Worm (Caenorhabditis elegans) whole organism, L4 larva: Measurements from ENCODE around the gene ham-2.

Experiments used
- F10B5.3 ChIP-seq: sonication (generic microtip); optimal IDR thresholded peaks from 2 replicates; lab custom pipeline; 2016; ENCODE audit warnings: mild to moderate bottlenecking, missing genetic modification characterization, missing compliant biosample characterization
- T26A8.4 ChIP-seq: fragments of 200-800 bp; sonication (Bioruptor generic); IDR thresholded peaks from 2 replicates; pipeline ENCODE4 v1.3.6; 2022; ENCODE audit warnings: missing genetic modification characterization, missing compliant biosample characterization
- Y48G9A.11 ChIP-seq: fragments of 200-800 bp; sonication (Bioruptor generic); IDR thresholded peaks from 2 replicates; pipeline ENCODE4 v1.3.6; 2022; ENCODE audit warnings: missing genetic modification reagents, missing genetic modification characterization, missing compliant biosample characterization
- Y75B8A.6 ChIP-seq: fragments of 200-800 bp; sonication (Bioruptor generic); IDR thresholded peaks from 2 replicates; pipeline ENCODE4 v1.3.6; 2022; ENCODE audit warnings: missing genetic modification reagents, missing genetic modification characterization, missing compliant biosample characterization
- ZK337.2 ChIP-seq: fragments of 200-800 bp; sonication (Bioruptor generic); IDR thresholded peaks from 2 replicates; pipeline ENCODE4 v1.3.6; 2022; ENCODE audit warnings: missing genetic modification reagents, missing genetic modification characterization, missing compliant biosample characterization
- aha-1 ChIP-seq: fragments of 150-350 bp; peaks from one replicate; lab custom pipeline; 2014; ENCODE audit warnings: missing biosample characterization, missing genetic modification characterization
- ceh-20 ChIP-seq: fragments of 200-800 bp; sonication (Bioruptor generic); IDR thresholded peaks from 2 replicates; pipeline ENCODE4 v1.3.6; 2022; ENCODE audit warnings: missing genetic modification reagents, missing genetic modification characterization, missing compliant biosample characterization
- ceh-32 ChIP-seq: sonication (generic microtip); optimal IDR thresholded peaks from 2 replicates; lab custom pipeline; 2016; ENCODE audit warnings: mild to moderate bottlenecking, missing genetic modification characterization, missing compliant biosample characterization; ENCODE audit not compliant: poor library complexity
- cey-2 ChIP-seq: sonication (generic microtip); optimal IDR thresholded peaks from 3 replicates; lab custom pipeline; 2017; ENCODE audit warnings: missing genetic modification characterization, mild to moderate bottlenecking, missing compliant biosample characterization, antibody characterized with exemption, borderline replicate concordance; ENCODE audit not compliant: insufficient read depth
- daf-16 ChIP-seq, 3 experiments: sonication (generic microtip); optimal IDR thresholded peaks; 2 replicates each; lab custom pipeline; 2016 to 2017; ENCODE audit warnings: missing genetic modification characterization in 3 of 3, missing genetic modification reagents in 3 of 3, mild to moderate bottlenecking in 2 of 3, missing compliant biosample characterization in 2 of 3, missing biosample characterization in 1 of 3, moderate library complexity in 1 of 3
- daf-8 ChIP-seq: fragments of 200-800 bp; sonication (Bioruptor generic); IDR thresholded peaks from 2 replicates; pipeline ENCODE4 v1.3.6; 2022; ENCODE audit warnings: missing genetic modification characterization, missing compliant biosample characterization
- dmd-6 ChIP-seq: fragments of 200-800 bp; sonication (Bioruptor generic); IDR thresholded peaks from 2 replicates; pipeline ENCODE4 v1.3.6; 2022; ENCODE audit warnings: missing genetic modification reagents, missing genetic modification characterization, missing compliant biosample characterization
- dmd-8 ChIP-seq: fragments of 200-800 bp; sonication (Bioruptor generic); IDR thresholded peaks from 2 replicates; pipeline ENCODE4 v1.3.6; 2022; ENCODE audit warnings: missing genetic modification characterization, missing compliant biosample characterization
- dmd-9 ChIP-seq: fragments of 200-800 bp; sonication (Bioruptor generic); IDR thresholded peaks from 2 replicates; pipeline ENCODE4 v1.3.6; 2022; ENCODE audit warnings: missing genetic modification reagents, missing genetic modification characterization, missing compliant biosample characterization
- dve-1 ChIP-seq: sonication (generic microtip); optimal IDR thresholded peaks from 2 replicates; lab custom pipeline; 2017; ENCODE audit warnings: antibody characterized with exemption, mild to moderate bottlenecking, missing genetic modification characterization, missing compliant biosample characterization; ENCODE audit not compliant: insufficient read depth
- egl-27 ChIP-seq: sonication (generic microtip); optimal IDR thresholded peaks from 3 replicates; lab custom pipeline; 2017; ENCODE audit warnings: missing biosample characterization, missing genetic modification reagents, missing genetic modification characterization
- fkh-10 ChIP-seq: fragments of 150-350 bp; optimal IDR thresholded peaks from 2 replicates; lab custom pipeline; 2014; ENCODE audit warnings: missing biosample characterization, missing genetic modification reagents, missing genetic modification characterization
- gei-8 ChIP-seq: fragments of 200-800 bp; sonication (Bioruptor generic); optimal IDR thresholded peaks from 2 replicates; lab custom pipeline; 2018; ENCODE audit warnings: mild to moderate bottlenecking, missing genetic modification characterization, missing compliant biosample characterization
- hif-1 ChIP-seq, 2 experiments: sonication (generic microtip); optimal IDR thresholded peaks; 2 replicates each; lab custom pipeline; 2016 to 2017; ENCODE audit warnings: missing compliant biosample characterization in 2 of 2, missing genetic modification characterization in 2 of 2, missing genetic modification reagents in 2 of 2, missing genotype in 2 of 2, mild to moderate bottlenecking in 1 of 2
- hlh-11 ChIP-seq: fragments of 200-800 bp; sonication (Bioruptor generic); optimal IDR thresholded peaks from 2 replicates; lab custom pipeline; 2018; ENCODE audit warnings: mild to moderate bottlenecking, missing genetic modification characterization, missing compliant biosample characterization
- hmg-1.1 ChIP-seq: fragments of 200-800 bp; sonication (Bioruptor generic); IDR thresholded peaks from 2 replicates; pipeline ENCODE4 v1.3.6; 2022; ENCODE audit warnings: missing genetic modification reagents, missing genetic modification characterization, missing compliant biosample characterization
- lin-1 ChIP-seq: fragments of 200-800 bp; sonication (Bioruptor generic); IDR thresholded peaks from 2 replicates; pipeline ENCODE4 v1.3.6; 2022; ENCODE audit warnings: missing genetic modification reagents, missing genetic modification characterization, missing compliant biosample characterization
- lin-13 ChIP-seq: fragments of 150-350 bp; optimal IDR thresholded peaks from 2 replicates; lab custom pipeline; 2014; ENCODE audit warnings: missing biosample characterization, missing genetic modification reagents, missing genetic modification characterization
- lin-15B ChIP-seq: fragments of 150-350 bp; sonication (generic microtip); optimal IDR thresholded peaks from 3 replicates; lab custom pipeline; 2014; ENCODE audit warnings: missing biosample characterization, missing genetic modification characterization
- lin-38 ChIP-seq: fragments of 200-800 bp; sonication (Bioruptor generic); IDR thresholded peaks from 2 replicates; pipeline ENCODE4 v1.3.6; 2022; ENCODE audit warnings: missing genetic modification reagents, missing genetic modification characterization, missing compliant biosample characterization
- mdl-1 ChIP-seq, 2 experiments: fragments of 150-350 bp in 1 of 2; sonication (generic microtip) in 1 of 2; optimal IDR thresholded peaks; 2 replicates each; lab custom pipeline; 2014 to 2017; ENCODE audit warnings: missing biosample characterization in 2 of 2, missing genetic modification characterization in 2 of 2
- mep-1 ChIP-seq: fragments of 150-350 bp; sonication (generic microtip); optimal IDR thresholded peaks from 3 replicates; lab custom pipeline; 2014; ENCODE audit warnings: missing biosample characterization, missing genetic modification characterization
- mxl-2 ChIP-seq: fragments of 200-800 bp; sonication (Bioruptor generic); conservative IDR thresholded peaks from 2 replicates; pipeline ENCODE4 v1.3.6; 2022; ENCODE audit warnings: missing genetic modification reagents, missing genetic modification characterization, missing compliant biosample characterization
- nhr-10 ChIP-seq: fragments of 150-350 bp; optimal IDR thresholded peaks from 2 replicates; lab custom pipeline; 2014; ENCODE audit warnings: missing biosample characterization, missing genetic modification characterization
- nhr-11 ChIP-seq: fragments of 150-350 bp; optimal IDR thresholded peaks from 2 replicates; lab custom pipeline; 2014; ENCODE audit warnings: missing biosample characterization, missing genetic modification characterization
- nhr-25 ChIP-seq: sonication (generic microtip); optimal IDR thresholded peaks from 2 replicates; lab custom pipeline; 2017; ENCODE audit warnings: missing genetic modification characterization, mild to moderate bottlenecking, missing compliant biosample characterization, antibody characterized with exemption, moderate library complexity, borderline replicate concordance; ENCODE audit not compliant: insufficient read depth
- nhr-28 ChIP-seq: fragments of 150-350 bp; optimal IDR thresholded peaks from 2 replicates; lab custom pipeline; 2014; ENCODE audit warnings: missing biosample characterization, missing genetic modification characterization
- nhr-41 ChIP-seq: fragments of 200-800 bp; sonication (Bioruptor generic); IDR thresholded peaks from 2 replicates; pipeline ENCODE4 v1.3.6; 2022; ENCODE audit warnings: missing genetic modification reagents, missing genetic modification characterization, missing compliant biosample characterization
- nhr-77 ChIP-seq: fragments of 150-350 bp; optimal IDR thresholded peaks from 2 replicates; lab custom pipeline; 2014; ENCODE audit warnings: missing biosample characterization, missing genetic modification characterization
- pha-4 ChIP-seq, 2 experiments: fragments of 150-350 bp in 1 of 2; fragments of 200-800 bp in 1 of 2; sonication (Bioruptor generic) in 1 of 2; IDR thresholded peaks in 1 of 2; optimal IDR thresholded peaks in 1 of 2; 2 replicates each; pipeline versions ENCODE4 v1.3.6 to Lab custom; 2014 to 2022; ENCODE audit warnings: missing genetic modification characterization in 2 of 2, missing genetic modification reagents in 2 of 2, missing biosample characterization in 1 of 2, missing compliant biosample characterization in 1 of 2
- php-3 ChIP-seq: fragments of 200-800 bp; sonication (Bioruptor generic); IDR thresholded peaks from 2 replicates; pipeline ENCODE4 v1.3.6; 2022; ENCODE audit warnings: missing genetic modification reagents, missing genetic modification characterization, missing compliant biosample characterization
- pqm-1 ChIP-seq: sonication (generic microtip); optimal IDR thresholded peaks from 2 replicates; lab custom pipeline; 2017; ENCODE audit warnings: missing biosample characterization, missing genetic modification characterization
- rbr-2 ChIP-seq: sonication (generic microtip); optimal IDR thresholded peaks from 2 replicates; lab custom pipeline; 2016; ENCODE audit warnings: missing genotype, missing genetic modification characterization, missing compliant biosample characterization
- sdz-12 ChIP-seq: fragments of 200-800 bp; sonication (Bioruptor generic); optimal IDR thresholded peaks from 2 replicates; lab custom pipeline; 2018; ENCODE audit warnings: mild to moderate bottlenecking, missing genetic modification characterization, missing compliant biosample characterization
- skn-1 ChIP-seq: fragments of 150-350 bp; optimal IDR thresholded peaks from 2 replicates; lab custom pipeline; 2014; ENCODE audit warnings: missing biosample characterization, missing genetic modification characterization
- snpc-4 ChIP-seq: fragments of 150-350 bp; optimal IDR thresholded peaks from 2 replicates; lab custom pipeline; 2014; ENCODE audit warnings: missing biosample characterization, missing genetic modification characterization
- spr-1 ChIP-seq: sonication (generic microtip); optimal IDR thresholded peaks from 2 replicates; lab custom pipeline; 2016; ENCODE audit warnings: mild to moderate bottlenecking, missing genetic modification characterization, missing compliant biosample characterization
- tra-1 ChIP-seq: fragments of 200-800 bp; sonication (Bioruptor generic); IDR thresholded peaks from 2 replicates; pipeline ENCODE4 v1.3.6; 2022; ENCODE audit warnings: missing genetic modification reagents, missing genetic modification characterization, missing compliant biosample characterization
- vab-7 ChIP-seq: fragments of 200-800 bp; sonication (Bioruptor generic); IDR thresholded peaks from 2 replicates; pipeline ENCODE4 v1.3.6; 2022; ENCODE audit warnings: missing genetic modification reagents, missing genetic modification characterization, missing compliant biosample characterization
- zag-1 ChIP-seq: fragments of 150-350 bp; optimal IDR thresholded peaks from 2 replicates; lab custom pipeline; 2014; ENCODE audit warnings: missing biosample characterization, missing genetic modification characterization
- zfp-3 ChIP-seq: fragments of 200-800 bp; sonication (Bioruptor generic); conservative IDR thresholded peaks from 2 replicates; pipeline ENCODE4 v1.3.6; 2022; ENCODE audit warnings: missing genetic modification reagents, missing genetic modification characterization, missing compliant biosample characterization
- ztf-7 ChIP-seq: fragments of 150-350 bp; optimal IDR thresholded peaks from 2 replicates; lab custom pipeline; 2014; ENCODE audit warnings: missing biosample characterization, missing genetic modification characterization

The ham-2 gene

DNA sequence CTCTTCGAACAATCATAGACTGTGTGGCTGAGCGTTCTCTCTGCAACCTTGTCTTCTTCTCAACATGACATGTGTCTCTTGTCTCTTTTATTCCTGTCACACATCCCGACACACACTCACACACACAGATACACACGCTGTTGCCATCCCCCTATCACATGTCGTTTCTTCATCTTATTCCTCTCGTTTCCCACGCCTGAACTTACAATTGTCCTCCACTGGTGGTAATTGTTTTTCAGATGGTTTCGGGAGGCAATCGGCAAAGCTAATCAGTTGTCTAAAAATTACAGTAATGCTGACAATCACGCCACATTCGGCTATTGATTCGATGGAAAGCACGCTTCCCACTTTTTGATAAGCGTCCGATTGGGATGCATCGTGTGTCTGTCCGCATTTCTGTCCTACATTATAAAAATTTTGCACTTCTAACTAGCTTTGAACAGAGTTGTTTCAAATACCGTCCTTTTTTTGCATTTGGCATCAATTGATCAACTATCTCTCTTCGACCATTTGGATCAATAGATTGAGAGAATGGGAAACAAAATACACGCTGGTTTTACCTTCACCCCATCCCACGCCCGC lies 22.2 kb upstream of the ham-2 start, which contains the start of gene nhr-35 (continued):
- TF ChIP-seq hmg-1.1 (GFP tag; lab: Robert Waterston, UW) (peak; percentile 64), zfp-3 (GFP tag; lab: Robert Waterston, UW) (no peak), daf-8 (GFP tag; lab: Robert Waterston, UW) (no peak), aha-1 (peak; percentile 0), nhr-41 (GFP tag; lab: Robert Waterston, UW) (0 out of 2 replicates have a peak, but pooled peaks have one; percentile 37), ceh-20 (GFP tag; lab: Robert Waterston, UW) (peak; percentile 72; the same call in 1 of the 2 replicates), snpc-4 (no peak), pha-4 (GFP tag; IDR thresholded peaks at IDR 0.05; lab: Robert Waterston, UW) (peak; percentile 61), pha-4 (tag; optimal IDR thresholded peaks at IDR 0.05; lab: Kevin White, UChicago) (no peak), mep-1 (tag; lab: Kevin White, UChicago) (peak; percentile 73), T26A8.4 (peak; percentile 71), hif-1 (tag; optimal IDR thresholded peaks at IDR 0.05; lab: Kevin White, UChicago) (peak in 1 of 2 experiments; percentile 68), skn-1 (peak; percentile 1), fkh-10 (no peak), ztf-7 (tag; lab: Kevin White, UChicago) (no peak), gei-8 (GFP tag; lab: Kevin White, UChicago) (peak; percentile 90), dmd-9 (GFP tag; lab: Robert Waterston, UW) (0 out of 2 replicates have a peak, but pooled peaks have one; percentile 43), egl-27 (tag; lab: Kevin White, UChicago) (no peak), dmd-8 (GFP tag; lab: Robert Waterston, UW) (no peak), zag-1 (no peak), php-3 (GFP tag; lab: Robert Waterston, UW) (peak; percentile 84), spr-1 (tag; lab: Kevin White, UChicago) (no peak), nhr-25 (no peak), cey-2 (peak; percentile 28), rbr-2 (peak; percentile 19), nhr-77 (peak; percentile 80), F10B5.3 (no peak), pqm-1 (tag; lab: Kevin White, UChicago) (peak; percentile 91), tra-1 (peak; percentile 93), ceh-32 (tag; lab: Kevin White, UChicago) (no peak), mdl-1 (tag; optimal IDR thresholded peaks at IDR 0.05; lab: Kevin White, UChicago) (peak; percentile 42 to 90)
- TF ChIP-seq, all 104 proteins: peak for 44

- peak; percentile 8 for TF ChIP-seq dve-1 (tag; lab: Kevin White, UChicago)
- peak; percentile 21 for TF ChIP-seq hlh-11
- TF ChIP-seq pqm-1 (tag; lab: Kevin White, UChicago): peak; percentile 37
- TF ChIP-seq lin-38 (GFP tag; lab: Robert Waterston, UW): no peak
- TF ChIP-seq lin-1 (GFP tag; lab: Robert Waterston, UW): no peak
- TF ChIP-seq daf-16 (GFP tag; optimal IDR thresholded peaks at IDR 0.05; lab: Kevin White, UChicago): no peak
- peak; percentile 65 for TF ChIP-seq daf-16 (tag; optimal IDR thresholded peaks at IDR 0.05; lab: Kevin White, UChicago)
- TF ChIP-seq nhr-28 (tag; lab: Kevin White, UChicago): peak; percentile 54
- 0 out of 2 replicates have a peak, but pooled peaks have one; percentile 10 for TF ChIP-seq dmd-6 (GFP tag; lab: Robert Waterston, UW)
These were observed 20.4 kb upstream of the ham-2 start for ce11 chrX:4534112-4534511.

DNA sequence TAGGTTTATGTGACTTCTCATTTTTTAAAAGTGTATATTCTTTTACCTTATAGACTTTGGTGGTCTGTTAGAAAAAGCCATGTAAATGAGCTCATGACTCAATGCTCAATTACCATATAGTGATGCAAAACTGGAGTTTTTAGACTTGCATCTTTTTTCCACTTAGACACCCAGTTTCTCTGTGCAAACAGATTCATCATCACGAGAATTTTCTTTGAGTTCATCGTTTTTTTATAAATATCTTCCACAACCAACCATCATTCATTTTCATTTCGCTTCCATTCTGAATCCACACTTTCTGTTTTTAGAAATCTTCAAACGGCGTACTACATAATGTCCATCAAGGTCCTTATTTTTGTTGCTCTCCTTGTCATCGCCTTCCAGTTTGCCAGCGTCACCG lies 9.9 kb upstream of the ham-2 start, which contains the start of gene C07A12.2:
TSS of gene C07A12.2 (plus strand) at position 301 of the 400 bp plus-strand sequence.
- TF ChIP-seq daf-8 (GFP tag; lab: Robert Waterston, UW) (no peak), ZK337.2 (no peak), nhr-10 (no peak), lin-15B (tag; lab: Kevin White, UChicago) (no peak), nhr-25 (no peak), pqm-1 (tag; lab: Kevin White, UChicago) (no peak), Y48G9A.11 (GFP tag; lab: Robert Waterston, UW) (no peak), Y75B8A.6 (GFP tag; lab: Robert Waterston, UW) (no peak), lin-13 (GFP tag; lab: Kevin White, UChicago) (no peak), sdz-12 (GFP tag; lab: Kevin White, UChicago) (no peak), vab-7 (GFP tag; lab: Robert Waterston, UW) (no peak), lin-1 (GFP tag; lab: Robert Waterston, UW) (no peak), nhr-11 (tag; lab: Kevin White, UChicago) (no peak), mxl-2 (GFP tag; lab: Robert Waterston, UW) (no peak), tra-1 (no peak)
